Fruit fly (Drosophila melanogaster): ENCODE measurements around the gene Gp93.
"Not testable (repeated sequence)": the region's sequence is repeated elsewhere in the genome, so short reads cannot be mapped to it uniquely, and the experiment has no call there.

dm6 chr3R:27959145-27959544, 10.6 kb downstream of the Gp93 start, which contains the start of the genes CG42487 and CG4884:
- not testable (repeated sequence) for TF ChIP-seq D1 (tag; optimal IDR thresholded peaks at IDR 0.05); CG9948 (tag; optimal IDR thresholded peaks at IDR 0.05); rn (GFP tag; IDR thresholded peaks at IDR 0.05); CG13204 (GFP tag; optimal IDR thresholded peaks at IDR 0.05); CG32121 (GFP tag; IDR thresholded peaks at IDR 0.05)

Data from whole organism, pupa.